Worm (Caenorhabditis elegans) whole organism, mixed stage, embryonic: ENCODE data around the gene F49E8.6.

Experiments used
- M03D4.4 ChIP-seq: sonication (generic microtip); optimal IDR thresholded peaks from 2 replicates; lab custom pipeline; 2017; ENCODE audit warnings: mild to moderate bottlenecking, missing genetic modification characterization, missing compliant biosample characterization
- bed-3 ChIP-seq: fragments of 200-800 bp; sonication (Bioruptor generic); optimal IDR thresholded peaks from 3 replicates; lab custom pipeline; 2018; ENCODE audit warnings: mild to moderate bottlenecking, missing genetic modification characterization, moderate library complexity, missing compliant biosample characterization
- blmp-1 ChIP-seq: fragments of 150-350 bp; optimal IDR thresholded peaks from 2 replicates; lab custom pipeline; 2014; ENCODE audit warnings: missing biosample characterization, missing genetic modification characterization
- ceh-39 ChIP-seq: fragments of 150-350 bp; optimal IDR thresholded peaks from 2 replicates; lab custom pipeline; 2014; ENCODE audit warnings: missing biosample characterization, missing genetic modification characterization
- ceh-43 ChIP-seq: fragments of 200-800 bp; sonication (Bioruptor generic); optimal IDR thresholded peaks from 2 replicates; lab custom pipeline; 2018; ENCODE audit warnings: mild to moderate bottlenecking, missing genetic modification characterization, moderate library complexity, missing compliant biosample characterization
- ces-1 ChIP-seq: fragments of 150-350 bp; optimal IDR thresholded peaks from 2 replicates; lab custom pipeline; 2014; ENCODE audit warnings: missing biosample characterization, missing genetic modification reagents, missing genetic modification characterization
- drap-1 ChIP-seq: fragments of 200-800 bp; sonication (Bioruptor generic); optimal IDR thresholded peaks from 3 replicates; lab custom pipeline; 2018; ENCODE audit warnings: mild to moderate bottlenecking, missing genetic modification characterization, missing compliant biosample characterization
- elt-1 ChIP-seq: sonication (generic microtip); optimal IDR thresholded peaks from 2 replicates; lab custom pipeline; 2017; ENCODE audit warnings: missing genetic modification characterization, mild to moderate bottlenecking, missing compliant biosample characterization, antibody characterized with exemption, moderate library complexity, borderline replicate concordance; ENCODE audit not compliant: insufficient read depth
- elt-3 ChIP-seq: fragments of 150-350 bp; optimal IDR thresholded peaks from 2 replicates; lab custom pipeline; 2014; ENCODE audit warnings: missing biosample characterization, missing genetic modification characterization
- flh-1 ChIP-seq: fragments of 200-800 bp; sonication (Bioruptor generic); optimal IDR thresholded peaks from 2 replicates; lab custom pipeline; 2018; ENCODE audit warnings: mild to moderate bottlenecking, missing genetic modification characterization, moderate library complexity, missing compliant biosample characterization
- ham-2 ChIP-seq: fragments of 200-800 bp; sonication (Bioruptor generic); optimal IDR thresholded peaks from 2 replicates; lab custom pipeline; 2018; ENCODE audit warnings: mild to moderate bottlenecking, missing genetic modification characterization, missing compliant biosample characterization
- hlh-1 ChIP-seq: fragments of 150-350 bp; optimal IDR thresholded peaks from 2 replicates; lab custom pipeline; 2014; ENCODE audit warnings: missing biosample characterization, missing genetic modification reagents, missing genetic modification characterization
- lin-32 ChIP-seq: fragments of 200-800 bp; sonication (Bioruptor generic); optimal IDR thresholded peaks from 2 replicates; lab custom pipeline; 2018; ENCODE audit warnings: mild to moderate bottlenecking, missing genetic modification characterization, missing compliant biosample characterization
- mls-2 ChIP-seq: sonication (generic microtip); optimal IDR thresholded peaks from 2 replicates; lab custom pipeline; 2016; ENCODE audit warnings: mild to moderate bottlenecking, missing genetic modification characterization, moderate library complexity, missing compliant biosample characterization
- nhr-237 ChIP-seq: fragments of 150-350 bp; optimal IDR thresholded peaks from 2 replicates; lab custom pipeline; 2014; ENCODE audit warnings: missing biosample characterization, missing genetic modification characterization
- pha-4 ChIP-seq: fragments of 150-350 bp; optimal IDR thresholded peaks from 2 replicates; lab custom pipeline; 2018; ENCODE audit warnings: missing biosample characterization, missing genetic modification reagents, missing genetic modification characterization
- sem-2 ChIP-seq: fragments of 200-800 bp; sonication (Bioruptor generic); optimal IDR thresholded peaks from 2 replicates; lab custom pipeline; 2018; ENCODE audit warnings: mild to moderate bottlenecking, missing genetic modification characterization, missing compliant biosample characterization
- sptf-1 ChIP-seq: sonication (generic microtip); optimal IDR thresholded peaks from 2 replicates; lab custom pipeline; 2017; ENCODE audit warnings: mild to moderate bottlenecking, missing genetic modification characterization, moderate library complexity, missing compliant biosample characterization
- unc-39 ChIP-seq: fragments of 150-350 bp; optimal IDR thresholded peaks from 2 replicates; lab custom pipeline; 2014; ENCODE audit warnings: missing biosample characterization, missing genetic modification characterization
- unc-62 ChIP-seq: fragments of 150-350 bp; optimal IDR thresholded peaks from 2 replicates; lab custom pipeline; 2014; ENCODE audit warnings: missing biosample characterization, missing genetic modification reagents, missing genetic modification characterization
- zip-8 ChIP-seq: fragments of 150-350 bp; optimal IDR thresholded peaks from 2 replicates; lab custom pipeline; 2014; ENCODE audit warnings: missing biosample characterization, missing genetic modification characterization
- ztf-11 ChIP-seq: fragments of 150-350 bp; optimal IDR thresholded peaks from 2 replicates; lab custom pipeline; 2014; ENCODE audit warnings: missing biosample characterization, missing genetic modification characterization

F49E8.6 gene

DNA sequence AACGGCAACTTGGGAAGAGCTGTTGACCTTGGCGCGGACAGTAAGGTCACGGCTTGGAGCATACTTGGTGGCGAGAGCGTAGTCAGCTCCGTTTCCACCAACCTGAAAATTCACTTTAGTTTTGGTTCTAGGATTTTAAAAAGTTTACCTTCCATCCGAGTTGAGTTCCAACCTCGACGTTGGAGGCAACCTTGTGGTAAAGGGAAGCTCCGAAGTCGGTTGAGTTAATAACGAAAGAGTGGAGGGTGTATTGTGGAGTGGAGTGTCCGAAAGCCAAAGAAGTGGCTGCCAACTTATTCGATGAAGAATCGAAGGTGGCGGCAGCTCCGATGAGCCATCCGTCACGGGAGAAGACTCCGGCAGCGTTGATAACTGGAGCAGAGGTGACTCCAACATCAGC lies 47.8 kb downstream of the F49E8.6 start:
- TF ChIP-seq unc-39 (tag; lab: Kevin White, UChicago) (no peak), zip-8 (tag; lab: Kevin White, UChicago) (no peak), ces-1 (GFP tag; lab: Kevin White, UChicago) (no peak), elt-1 (tag; lab: Kevin White, UChicago) (no peak), lin-32 (GFP tag; lab: Kevin White, UChicago) (no peak), ztf-11 (tag; lab: Kevin White, UChicago) (no peak), ham-2 (GFP tag; lab: Kevin White, UChicago) (no peak), unc-62 (GFP tag; lab: Kevin White, UChicago) (no peak), ceh-39 (no peak), flh-1 (GFP tag; lab: Kevin White, UChicago) (no peak), hlh-1 (tag; lab: Kevin White, UChicago) (no peak), sptf-1 (tag; lab: Kevin White, UChicago) (no peak), elt-3 (tag; lab: Kevin White, UChicago) (no peak), pha-4 (no peak), nhr-237 (tag; lab: Kevin White, UChicago) (no peak), M03D4.4 (tag; lab: Kevin White, UChicago) (no peak), sem-2 (no peak), bed-3 (GFP tag; lab: Kevin White, UChicago) (no peak), blmp-1 (tag; lab: Kevin White, UChicago) (no peak)

ce11 chrIV:7505866-7506488 lies 48.5 kb downstream of the F49E8.6 start:
- no peak for TF ChIP-seq nhr-237 (tag; lab: Kevin White, UChicago)

DNA sequence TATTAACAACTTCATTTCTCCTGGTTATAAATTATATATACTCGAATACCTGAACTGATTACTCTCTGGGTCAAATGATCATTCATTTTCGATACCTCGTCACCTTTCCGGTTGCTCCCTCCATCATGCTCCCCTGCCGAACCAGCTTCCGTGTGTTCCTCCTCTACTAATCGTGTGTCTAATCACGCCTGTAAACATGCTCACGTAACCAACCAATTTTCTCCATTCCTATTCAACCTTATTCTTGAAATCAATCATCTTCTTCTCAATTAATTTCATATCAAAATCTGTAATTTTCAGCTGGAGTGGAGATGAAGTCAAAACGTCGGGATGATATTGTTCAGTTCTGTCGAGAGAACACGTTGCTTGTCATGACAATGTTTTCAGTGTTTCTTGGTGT lies 51.1 kb downstream of the F49E8.6 start, which contains the start of gene glt-6:
Gene glt-6 (plus strand): TSS at position 301 of the 400 bp plus-strand sequence.
- TF ChIP-seq ceh-43 (GFP tag; lab: Kevin White, UChicago), result no peak
- no peak for TF ChIP-seq drap-1
- TF ChIP-seq mls-2 (tag; lab: Kevin White, UChicago), result no peak
